Fruit fly (Drosophila melanogaster) whole organism, embryonic: Measurements from ENCODE around the gene asl.
A peak's percentile ranks its signal among the peaks of the same experiment; 100 is the strongest.

ENCODE experiments used
- BEAF-32 ChIP-seq: fragments of 200-800 bp; sonication (Bioruptor generic); optimal IDR thresholded peaks from 3 replicates; lab custom pipeline; 2017; ENCODE audit warnings: missing biosample characterization, missing genetic modification characterization, mild to moderate bottlenecking, moderate library complexity, missing genetic modification reagents
- CG10543 ChIP-seq: fragments of 200-800 bp; sonication (Bioruptor generic); optimal IDR thresholded peaks from 3 replicates; lab custom pipeline; 2017; ENCODE audit warnings: missing biosample characterization, mild to moderate bottlenecking, missing genetic modification characterization, moderate library complexity
- CG12071 ChIP-seq: fragments of 200-800 bp; sonication (Bioruptor generic); optimal IDR thresholded peaks from 3 replicates; lab custom pipeline; 2018; ENCODE audit warnings: missing biosample characterization, mild to moderate bottlenecking, missing genetic modification characterization
- CG13287 ChIP-seq: fragments of 200-800 bp; sonication (Bioruptor generic); IDR thresholded peaks from 2 replicates; pipeline ENCODE4 v1.3.6; 2022; ENCODE audit warnings: missing biosample characterization, missing genetic modification characterization; ENCODE audit not compliant: partially characterized antibody
- CG13424 ChIP-seq: fragments of 200-800 bp; sonication (Bioruptor generic); optimal IDR thresholded peaks from 2 replicates; lab custom pipeline; 2019; ENCODE audit warnings: missing biosample characterization, mild to moderate bottlenecking, missing genetic modification characterization, moderate library complexity
- CG13894 ChIP-seq: fragments of 200-800 bp; sonication (Bioruptor generic); optimal IDR thresholded peaks from 3 replicates; lab custom pipeline; 2018; ENCODE audit warnings: missing biosample characterization, mild to moderate bottlenecking, missing genetic modification characterization, moderate library complexity
- CG14441 ChIP-seq: fragments of 200-800 bp; sonication (Bioruptor generic); IDR thresholded peaks from 2 replicates; pipeline ENCODE4 v1.3.6; 2022; ENCODE audit warnings: missing biosample characterization, missing genetic modification characterization
- CG16815 ChIP-seq: fragments of 200-800 bp; sonication (Bioruptor generic); optimal IDR thresholded peaks from 3 replicates; lab custom pipeline; 2017; ENCODE audit warnings: missing biosample characterization, mild to moderate bottlenecking, missing genetic modification characterization
- CG17186 ChIP-seq: fragments of 200-800 bp; sonication (Bioruptor generic); optimal IDR thresholded peaks from 3 replicates; lab custom pipeline; 2017; ENCODE audit warnings: missing biosample characterization, missing genetic modification reagents, missing genetic modification characterization
- CG17361 ChIP-seq: fragments of 200-800 bp; sonication (Bioruptor generic); IDR thresholded peaks from 3 replicates; pipeline ENCODE4 v1.3.6; 2022; ENCODE audit warnings: missing biosample characterization, missing genetic modification characterization
- CG18619 ChIP-seq: fragments of 200-800 bp; sonication (Bioruptor generic); optimal IDR thresholded peaks from 3 replicates; lab custom pipeline; 2017; ENCODE audit warnings: missing biosample characterization, mild to moderate bottlenecking, missing genetic modification characterization
- CG31388 ChIP-seq: fragments of 200-800 bp; sonication (Bioruptor generic); optimal IDR thresholded peaks from 2 replicates; lab custom pipeline; 2016; ENCODE audit warnings: missing biosample characterization, missing genetic modification characterization
- CG4360 ChIP-seq: fragments of 200-800 bp; sonication (Bioruptor generic); IDR thresholded peaks from 2 replicates; pipeline ENCODE4 v1.3.6; 2022; ENCODE audit warnings: missing biosample characterization, missing genetic modification characterization
- CG43689 ChIP-seq: fragments of 200-800 bp; sonication (Bioruptor generic); IDR thresholded peaks from 2 replicates; pipeline ENCODE4 v1.3.6; 2022; ENCODE audit warnings: missing biosample characterization, missing genetic modification characterization
- CG4404 ChIP-seq: fragments of 200-800 bp; sonication (Bioruptor generic); IDR thresholded peaks from 2 replicates; pipeline ENCODE4 v1.3.6; 2022; ENCODE audit warnings: missing biosample characterization, missing genetic modification characterization
- CG5953 ChIP-seq: fragments of 200-800 bp; sonication (Bioruptor generic); IDR thresholded peaks from 2 replicates; pipeline ENCODE4 v1.3.6; 2022; ENCODE audit warnings: missing biosample characterization, missing genetic modification characterization
- CG6791 ChIP-seq: fragments of 200-800 bp; sonication (Bioruptor generic); IDR thresholded peaks from 3 replicates; pipeline ENCODE4 v1.3.6; 2022; ENCODE audit warnings: missing biosample characterization, missing genetic modification characterization; ENCODE audit not compliant: partially characterized antibody
- CG9876 ChIP-seq: fragments of 200-800 bp; sonication (Bioruptor generic); optimal IDR thresholded peaks from 2 replicates; lab custom pipeline; 2016; ENCODE audit warnings: missing biosample characterization, missing genetic modification characterization
- CrebB ChIP-seq: fragments of 200-800 bp; sonication (Bioruptor generic); optimal IDR thresholded peaks from 3 replicates; lab custom pipeline; 2018; ENCODE audit warnings: missing biosample characterization, mild to moderate bottlenecking, missing genetic modification characterization
- Dll ChIP-seq: fragments of 200-800 bp; sonication (Bioruptor generic); IDR thresholded peaks from 4 replicates; pipeline ENCODE4 v1.3.6; 2022; ENCODE audit warnings: missing biosample characterization, missing genetic modification characterization; ENCODE audit not compliant: partially characterized antibody
- Doc3 ChIP-seq: fragments of 200-800 bp; sonication (Bioruptor generic); IDR thresholded peaks from 3 replicates; pipeline ENCODE4 v1.3.6; 2022; ENCODE audit warnings: missing biosample characterization, missing genetic modification characterization; ENCODE audit not compliant: partially characterized antibody
- Dref ChIP-seq: fragments of 200-800 bp; sonication (Bioruptor generic); IDR thresholded peaks from 2 replicates; pipeline ENCODE4 v1.3.6; 2022; ENCODE audit warnings: missing biosample characterization, missing genetic modification characterization
- Fer3 ChIP-seq: fragments of 200-800 bp; sonication (Bioruptor generic); optimal IDR thresholded peaks from 2 replicates; lab custom pipeline; 2018; ENCODE audit warnings: missing biosample characterization, mild to moderate bottlenecking, missing genetic modification characterization, moderate library complexity
- Gsc ChIP-seq: fragments of 200-800 bp; sonication (Bioruptor generic); IDR thresholded peaks from 2 replicates; pipeline ENCODE4 v1.3.6; 2022; ENCODE audit warnings: missing biosample characterization, missing genetic modification characterization
- H2.0 ChIP-seq: fragments of 200-800 bp; sonication (Bioruptor generic); IDR thresholded peaks from 2 replicates; pipeline ENCODE4 v1.3.6; 2022; ENCODE audit warnings: missing biosample characterization, missing genetic modification characterization
- HLHmδ ChIP-seq: fragments of 200-800 bp; sonication (Bioruptor generic); optimal IDR thresholded peaks from 2 replicates; lab custom pipeline; 2018; ENCODE audit warnings: missing biosample characterization, mild to moderate bottlenecking, missing genetic modification characterization, moderate library complexity
- MESR4 ChIP-seq: fragments of 200-800 bp; sonication (Bioruptor generic); optimal IDR thresholded peaks from 2 replicates; lab custom pipeline; 2018; ENCODE audit warnings: missing biosample characterization, mild to moderate bottlenecking, missing genetic modification characterization, moderate library complexity
- Mad ChIP-seq: fragments of 200-800 bp; sonication (Bioruptor generic); optimal IDR thresholded peaks from 2 replicates; lab custom pipeline; 2016; ENCODE audit warnings: missing biosample characterization, missing genetic modification characterization
- NC2β ChIP-seq: fragments of 200-800 bp; sonication (Bioruptor generic); optimal IDR thresholded peaks from 2 replicates; lab custom pipeline; 2016; ENCODE audit warnings: missing biosample characterization, missing genetic modification characterization
- Oaz ChIP-seq: fragments of 200-800 bp; sonication (Bioruptor generic); IDR thresholded peaks from 2 replicates; pipeline ENCODE4 v1.3.6; 2022; ENCODE audit warnings: missing biosample characterization, missing genetic modification characterization
- Sox102F ChIP-seq: fragments of 200-800 bp; sonication (Bioruptor generic); optimal IDR thresholded peaks from 2 replicates; lab custom pipeline; 2018; ENCODE audit warnings: missing biosample characterization, mild to moderate bottlenecking, missing genetic modification characterization, moderate library complexity
- amos ChIP-seq: fragments of 200-800 bp; sonication (Bioruptor generic); IDR thresholded peaks from 2 replicates; pipeline ENCODE4 v1.3.6; 2022; ENCODE audit warnings: missing biosample characterization, missing genetic modification characterization; ENCODE audit not compliant: partially characterized antibody
- chif ChIP-seq, 2 experiments: fragments of 200-800 bp; sonication (Bioruptor generic); optimal IDR thresholded peaks; 3 replicates each; lab custom pipeline; 2016; ENCODE audit warnings: missing biosample characterization in 2 of 2, missing genetic modification characterization in 2 of 2
- chn ChIP-seq: fragments of 200-800 bp; sonication (Bioruptor generic); optimal IDR thresholded peaks from 2 replicates; lab custom pipeline; 2016; ENCODE audit warnings: missing biosample characterization, missing genetic modification characterization
- dmrt99B ChIP-seq: fragments of 200-800 bp; sonication (Bioruptor generic); optimal IDR thresholded peaks from 2 replicates; lab custom pipeline; 2018; ENCODE audit warnings: missing biosample characterization, mild to moderate bottlenecking, missing genetic modification characterization, moderate library complexity
- esg ChIP-seq: fragments of 200-800 bp; sonication (Bioruptor generic); conservative IDR thresholded peaks from 2 replicates; pipeline ENCODE4 v1.3.6; 2022; ENCODE audit warnings: missing biosample characterization, missing genetic modification characterization
- gcm ChIP-seq: fragments of 200-800 bp; sonication (Bioruptor generic); optimal IDR thresholded peaks from 2 replicates; lab custom pipeline; 2019; ENCODE audit warnings: missing biosample characterization, mild to moderate bottlenecking, missing genetic modification characterization, moderate library complexity
- hbn ChIP-seq: fragments of 200-800 bp; sonication (Bioruptor generic); IDR thresholded peaks from 2 replicates; pipeline ENCODE4 v1.3.6; 2022; ENCODE audit warnings: missing biosample characterization, missing genetic modification characterization; ENCODE audit not compliant: partially characterized antibody
- jigr1 ChIP-seq: fragments of 200-800 bp; sonication (Bioruptor generic); IDR thresholded peaks from 3 replicates; pipeline ENCODE4 v1.3.6; 2022; ENCODE audit warnings: missing biosample characterization, missing genetic modification characterization
- pzg ChIP-seq: fragments of 200-800 bp; sonication (Bioruptor generic); optimal IDR thresholded peaks from 3 replicates; lab custom pipeline; 2018; ENCODE audit warnings: missing biosample characterization, mild to moderate bottlenecking, missing genetic modification characterization, moderate library complexity
- ranshi ChIP-seq: fragments of 200-800 bp; sonication (Bioruptor generic); IDR thresholded peaks from 2 replicates; pipeline ENCODE4 v1.3.6; 2022; ENCODE audit warnings: missing biosample characterization, missing genetic modification characterization
- seq ChIP-seq: fragments of 200-800 bp; sonication (Bioruptor generic); IDR thresholded peaks from 2 replicates; pipeline ENCODE4 v1.3.6; 2022; ENCODE audit warnings: missing biosample characterization, missing genetic modification characterization
- sna ChIP-seq: fragments of 200-800 bp; sonication (Bioruptor generic); IDR thresholded peaks from 2 replicates; pipeline ENCODE4 v1.3.6; 2022; ENCODE audit warnings: missing biosample characterization, missing genetic modification characterization; ENCODE audit not compliant: partially characterized antibody
- so ChIP-seq: fragments of 200-800 bp; sonication (Bioruptor generic); IDR thresholded peaks from 3 replicates; pipeline ENCODE4 v1.3.6; 2022; ENCODE audit warnings: missing biosample characterization, missing genetic modification characterization
- sug ChIP-seq: fragments of 200-800 bp; optimal IDR thresholded peaks from 2 replicates; lab custom pipeline; 2019; ENCODE audit warnings: missing biosample characterization, mild to moderate bottlenecking, missing genetic modification characterization, moderate library complexity
- tap ChIP-seq: fragments of 200-800 bp; optimal IDR thresholded peaks from 3 replicates; lab custom pipeline; 2019; ENCODE audit warnings: missing biosample characterization, mild to moderate bottlenecking, missing genetic modification characterization, moderate library complexity
- trem ChIP-seq: fragments of 200-800 bp; optimal IDR thresholded peaks from 3 replicates; lab custom pipeline; 2019; ENCODE audit warnings: missing biosample characterization, mild to moderate bottlenecking, missing genetic modification characterization, moderate library complexity
- ttk ChIP-seq: fragments of 200-800 bp; sonication (Bioruptor generic); IDR thresholded peaks from 2 replicates; pipeline ENCODE4 v2.1.2; 2022; ENCODE audit warnings: missing biosample characterization, missing genetic modification characterization
- vnd ChIP-seq: fragments of 200-800 bp; sonication (Bioruptor generic); IDR thresholded peaks from 3 replicates; pipeline ENCODE4 v1.3.6; 2022; ENCODE audit warnings: missing biosample characterization, missing genetic modification characterization; ENCODE audit not compliant: partially characterized antibody
- wek ChIP-seq: fragments of 200-800 bp; sonication (Bioruptor generic); optimal IDR thresholded peaks from 3 replicates; lab custom pipeline; 2018; ENCODE audit warnings: missing biosample characterization, mild to moderate bottlenecking, missing genetic modification characterization, moderate library complexity

Gene asl

DNA sequence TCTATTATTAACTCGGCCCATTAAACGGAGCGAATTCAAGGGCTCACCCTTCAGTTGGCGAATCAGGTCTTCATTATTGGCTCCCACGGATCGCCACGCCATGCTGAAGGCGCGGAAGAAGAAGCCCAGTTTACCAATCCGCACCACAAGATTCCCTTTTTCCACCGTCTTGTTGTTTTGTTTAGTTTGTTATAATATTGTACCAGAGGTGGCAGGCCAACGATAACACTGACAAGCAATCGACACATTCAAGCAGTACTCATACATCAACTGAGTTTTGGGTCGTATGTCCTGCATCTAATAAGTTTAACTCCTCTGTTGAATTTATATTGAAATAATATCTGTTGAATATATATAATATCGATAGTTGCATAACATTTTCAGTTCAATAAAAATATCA lies 52.3 kb downstream of the asl start, which contains the start of gene Pcmt (continued):
- TF ChIP-seq wek (GFP tag; lab: Kevin White, UChicago) (no peak), BEAF-32 (GFP tag; lab: Kevin White, UChicago) (peak; percentile 37), H2.0 (no peak), sug (no peak), CG31388 (GFP tag; lab: Kevin White, UChicago) (no peak), amos (GFP tag; lab: Robert Waterston, UW) (peak; percentile 37), CG13287 (peak; percentile 25; the same call in 1 of the 2 replicates), CG14441 (no peak), Gsc (no peak), CG18619 (GFP tag; lab: Kevin White, UChicago) (no peak), gcm (GFP tag; lab: Kevin White, UChicago) (no peak), Doc3 (GFP tag; lab: Robert Waterston, UW) (0 out of 3 replicates have a peak, but pooled peaks have one; percentile 50), Sox102F (GFP tag; lab: Kevin White, UChicago) (no peak), esg (GFP tag; lab: Robert Waterston, UW) (no peak), CG9876 (GFP tag; lab: Kevin White, UChicago) (no peak), Fer3 (tag; lab: Kevin White, UChicago) (no peak), MESR4 (GFP tag; lab: Kevin White, UChicago) (peak; percentile 52), CG43689 (GFP tag; lab: Robert Waterston, UW) (no peak), HLHmδ (no peak), chn (no peak), pzg (GFP tag; lab: Kevin White, UChicago) (peak; percentile 31), Dref (GFP tag; lab: Robert Waterston, UW) (peak; percentile 69), CG12071 (no peak), chif (GFP tag; optimal IDR thresholded peaks at IDR 0.05; lab: Kevin White, UChicago) (no peak), CG5953 (GFP tag; lab: Robert Waterston, UW) (no peak), ttk (GFP tag; lab: Robert Waterston, UW) (no peak), ranshi (GFP tag; lab: Robert Waterston, UW) (no peak), tap (tag; lab: Kevin White, UChicago) (no peak), CG13424 (no peak), Mad (no peak), CG4360 (GFP tag; lab: Robert Waterston, UW) (no peak), CG6791 (GFP tag; lab: Robert Waterston, UW) (0 out of 3 replicates have a peak, but pooled peaks have one; percentile 41), hbn (no peak; the same call in 1 of the 2 replicates), seq (GFP tag; lab: Robert Waterston, UW) (no peak), jigr1 (GFP tag; lab: Robert Waterston, UW) (no peak), trem (peak; percentile 30), dmrt99B (tag; lab: Kevin White, UChicago) (no peak), vnd (0 out of 3 replicates have a peak, but pooled peaks have one; percentile 29), so (GFP tag; lab: Robert Waterston, UW) (no peak), CG13894 (tag; lab: Kevin White, UChicago) (no peak), CG16815 (GFP tag; lab: Kevin White, UChicago) (no peak), sna (GFP tag; lab: Robert Waterston, UW) (peak; percentile 32; the same call in 1 of the 2 replicates), CG17361 (no peak), Dll (GFP tag; lab: Robert Waterston, UW) (0 out of 4 replicates have a peak, but pooled peaks have one; percentile 51), CG17186 (GFP tag; lab: Kevin White, UChicago) (no peak), Oaz (no peak), CG4404 (GFP tag; lab: Robert Waterston, UW) (no peak), CrebB (no peak), CG10543 (GFP tag; lab: Kevin White, UChicago) (no peak), NC2β (no peak)
